Worm (Caenorhabditis elegans): ENCODE measurements around the gene F44B9.2.

ce11 chrIII:7977224-7977623 is 45.0 kb upstream of the F44B9.2 start:
- TF ChIP-seq lim-6 (tag; optimal IDR thresholded peaks at IDR 0.05) (no peak), ceh-31 (tag; optimal IDR thresholded peaks at IDR 0.05) (no peak), pha-4 (tag; optimal IDR thresholded peaks at IDR 0.05) (no peak), ama-1 (optimal IDR thresholded peaks at IDR 0.05) (no peak), mec-3 (tag; optimal IDR thresholded peaks at IDR 0.05; ENCODE audit: borderline replicate concordance) (no peak), pag-3 (tag; optimal IDR thresholded peaks at IDR 0.05; ENCODE audit: borderline replicate concordance) (no peak), sox-2 (GFP tag; IDR thresholded peaks at IDR 0.05) (no peak), ceh-14 (tag; optimal IDR thresholded peaks at IDR 0.05) (no peak), ceh-48 (tag; optimal IDR thresholded peaks at IDR 0.05) (no peak)

Measured in whole organism, late embryonic.